Worm (Caenorhabditis elegans) whole organism, midembryonic: ENCODE results near the gene srj-22.

Experiments used
- cog-1 ChIP-seq: sonication (generic microtip); optimal IDR thresholded peaks from 2 replicates; lab custom pipeline; 2016; ENCODE audit warnings: missing genetic modification characterization, missing compliant biosample characterization
- med-1 ChIP-seq: sonication (generic microtip); optimal IDR thresholded peaks from 2 replicates; lab custom pipeline; 2017; ENCODE audit warnings: missing genetic modification characterization, mild to moderate bottlenecking, missing compliant biosample characterization, antibody characterized with exemption, missing genetic modification reagents; ENCODE audit not compliant: insufficient read depth

ce11 chrV:10702910-10703309 lies 40.6 kb downstream of the srj-22 start:
- TF ChIP-seq med-1 (GFP tag; lab: Kevin White, UChicago) = no peak
- no peak for TF ChIP-seq cog-1
